Worm (Caenorhabditis elegans) whole organism, early embryonic: ENCODE data around the gene T14G12.6.

Experiments used
- B0310.2 ChIP-seq: sonication (generic microtip); optimal IDR thresholded peaks from 2 replicates; lab custom pipeline; 2016; ENCODE audit warnings: mild to moderate bottlenecking, missing genetic modification characterization, missing compliant biosample characterization
- F13C5.2 ChIP-seq: sonication (generic microtip); optimal IDR thresholded peaks from 2 replicates; lab custom pipeline; 2017; ENCODE audit warnings: mild to moderate bottlenecking, missing genetic modification characterization, inconsistent platforms, missing compliant biosample characterization
- aly-1 ChIP-seq: sonication (generic microtip); optimal IDR thresholded peaks from 2 replicates; lab custom pipeline; 2016; ENCODE audit warnings: missing genetic modification characterization, missing compliant biosample characterization
- ama-1 ChIP-seq: fragments of 150-350 bp; optimal IDR thresholded peaks from 2 replicates; lab custom pipeline; 2014
- ceh-13 ChIP-seq: fragments of 200-800 bp; sonication (Bioruptor generic); optimal IDR thresholded peaks from 2 replicates; lab custom pipeline; 2018; ENCODE audit warnings: mild to moderate bottlenecking, missing genetic modification characterization, missing compliant biosample characterization
- ceh-36 ChIP-seq: sonication (generic microtip); optimal IDR thresholded peaks from 2 replicates; lab custom pipeline; 2016; ENCODE audit warnings: missing genetic modification characterization, inconsistent platforms, missing compliant biosample characterization
- ets-7 ChIP-seq: sonication (generic microtip); optimal IDR thresholded peaks from 2 replicates; lab custom pipeline; 2016; ENCODE audit warnings: missing genotype, missing genetic modification characterization, missing compliant biosample characterization
- flt-1 ChIP-seq: fragments of 200-800 bp; sonication (Bioruptor generic); IDR thresholded peaks from 2 replicates; pipeline ENCODE4 v1.3.6; 2022; ENCODE audit warnings: missing genetic modification characterization, missing compliant biosample characterization
- hmbx-1 ChIP-seq: sonication (generic microtip); optimal IDR thresholded peaks from 2 replicates; lab custom pipeline; 2016; ENCODE audit warnings: mild to moderate bottlenecking, missing genetic modification characterization, missing compliant biosample characterization
- hmg-4 ChIP-seq: fragments of 200-800 bp; sonication (Bioruptor generic); optimal IDR thresholded peaks from 2 replicates; lab custom pipeline; 2018; ENCODE audit warnings: mild to moderate bottlenecking, missing genetic modification characterization, missing compliant biosample characterization
- hnd-1 ChIP-seq: sonication (generic microtip); optimal IDR thresholded peaks from 2 replicates; lab custom pipeline; 2016; ENCODE audit warnings: missing genetic modification characterization, missing compliant biosample characterization
- pes-1 ChIP-seq: fragments of 200-800 bp; sonication (Bioruptor generic); IDR thresholded peaks from 2 replicates; pipeline ENCODE4 v1.3.6; 2022; ENCODE audit warnings: missing genetic modification reagents, missing genetic modification characterization, missing compliant biosample characterization
- scrt-1 ChIP-seq: fragments of 200-800 bp; sonication (Bioruptor generic); IDR thresholded peaks from 2 replicates; pipeline ENCODE4 v1.3.6; 2022; ENCODE audit warnings: missing genetic modification characterization, missing compliant biosample characterization
- sea-1 ChIP-seq: fragments of 200-800 bp; sonication (Bioruptor generic); conservative IDR thresholded peaks from 2 replicates; pipeline ENCODE4 v1.3.6; 2022; ENCODE audit warnings: missing genetic modification characterization, missing compliant biosample characterization
- tbx-11 ChIP-seq: fragments of 200-800 bp; sonication (Bioruptor generic); IDR thresholded peaks from 2 replicates; pipeline ENCODE4 v1.3.6; 2022; ENCODE audit warnings: missing genetic modification characterization, missing compliant biosample characterization
- tbx-37 ChIP-seq: fragments of 200-800 bp; sonication (Bioruptor generic); conservative IDR thresholded peaks from 2 replicates; pipeline ENCODE4 v1.3.6; 2022; ENCODE audit warnings: missing genetic modification reagents, missing genetic modification characterization, missing compliant biosample characterization
- tra-4 ChIP-seq: sonication (generic microtip); optimal IDR thresholded peaks from 2 replicates; lab custom pipeline; 2017; ENCODE audit warnings: missing genetic modification characterization, missing compliant biosample characterization

T14G12.6 gene

DNA sequence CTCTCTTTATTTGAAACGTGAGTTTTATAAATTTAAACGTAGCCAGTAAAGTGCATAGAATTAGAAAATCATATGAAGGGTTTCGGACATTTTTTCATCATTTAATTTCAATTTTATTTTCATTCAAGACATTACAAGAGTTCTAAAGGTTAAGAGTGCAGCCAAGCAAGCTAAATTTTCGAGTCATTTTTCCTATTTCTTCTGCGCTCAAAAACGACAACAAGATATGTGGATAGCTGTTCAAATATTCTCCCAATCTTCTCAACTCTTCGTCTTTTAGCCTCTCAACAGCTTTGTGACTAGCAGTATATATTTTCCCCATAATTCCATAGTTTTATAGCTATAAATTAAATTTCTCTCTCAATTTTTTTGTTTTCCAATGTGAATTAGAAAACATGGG lies 24.4 kb upstream of the T14G12.6 start:
- TF ChIP-seq ceh-36 (tag; lab: Kevin White, UChicago): no peak
- TF ChIP-seq B0310.2: no peak
- TF ChIP-seq tbx-11: no peak
- TF ChIP-seq ets-7 (tag; lab: Kevin White, UChicago): no peak
- TF ChIP-seq flt-1 (GFP tag; lab: Robert Waterston, UW): no peak
- TF ChIP-seq hmbx-1 (tag; lab: Kevin White, UChicago): no peak
- TF ChIP-seq hmg-4 (GFP tag; lab: Kevin White, UChicago): no peak
- TF ChIP-seq scrt-1 (GFP tag; lab: Robert Waterston, UW): no peak

DNA sequence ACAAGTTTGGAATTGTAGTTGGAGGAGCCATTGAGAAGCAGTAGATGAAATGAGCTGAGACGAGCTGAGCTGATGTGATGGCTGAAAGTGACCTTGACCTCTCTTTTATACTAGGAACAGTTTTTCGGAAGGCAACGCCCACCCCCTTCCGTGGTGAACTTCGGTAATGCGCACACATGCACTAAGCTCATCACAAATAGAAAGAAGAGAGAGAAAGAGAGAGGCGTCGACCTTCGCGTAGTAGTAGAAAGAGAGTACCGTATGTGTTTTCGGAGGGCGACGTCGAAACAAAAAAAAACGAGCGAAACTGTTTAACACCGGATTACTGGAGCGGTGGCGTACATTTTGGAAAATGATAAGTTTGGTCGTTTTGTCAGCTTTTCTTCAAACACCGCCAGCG lies 21.8 kb upstream of the T14G12.6 start, which contains the start of gene marg-1:
Gene marg-1, minus strand, starts transcription at position 101 of the 400 bp plus-strand sequence.
- TF ChIP-seq flt-1 (GFP tag; lab: Robert Waterston, UW) (no peak), B0310.2 (no peak), hnd-1 (tag; lab: Kevin White, UChicago) (no peak), F13C5.2 (tag; lab: Kevin White, UChicago) (no peak), hmbx-1 (tag; lab: Kevin White, UChicago) (no peak), tra-4 (tag; lab: Kevin White, UChicago) (no peak), scrt-1 (GFP tag; lab: Robert Waterston, UW) (no peak), ets-7 (tag; lab: Kevin White, UChicago) (no peak), tbx-11 (no peak), ama-1 (lab: Kevin White, UChicago) (no peak), hmg-4 (GFP tag; lab: Kevin White, UChicago) (no peak), sea-1 (no peak), pes-1 (GFP tag; lab: Robert Waterston, UW) (no peak)

DNA sequence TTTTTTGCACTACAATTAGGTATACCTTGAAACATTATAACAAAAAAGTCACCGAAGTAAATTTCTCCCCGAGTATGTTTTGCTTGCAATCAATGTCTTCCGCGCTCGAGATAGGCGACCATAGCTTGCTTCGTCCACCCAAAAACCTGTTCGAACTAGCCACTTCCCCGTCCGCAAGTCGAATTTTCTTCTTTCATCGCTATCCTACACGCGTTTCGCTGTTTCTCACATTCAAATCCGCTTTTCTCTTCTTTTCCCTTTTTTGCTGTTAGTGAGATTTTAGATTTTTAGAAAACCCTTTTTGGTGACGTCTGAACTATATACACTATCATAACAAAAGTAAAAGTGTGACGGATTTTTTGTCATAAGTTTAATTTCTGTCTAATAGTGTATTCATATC lies 14.0 kb upstream of the T14G12.6 start:
- TF ChIP-seq aly-1 (tag; lab: Kevin White, UChicago): no peak
- TF ChIP-seq ceh-36 (tag; lab: Kevin White, UChicago): no peak
- no peak for TF ChIP-seq tbx-37
- TF ChIP-seq sea-1: no peak
- TF ChIP-seq hmg-4 (GFP tag; lab: Kevin White, UChicago): no peak
- TF ChIP-seq pes-1 (GFP tag; lab: Robert Waterston, UW): no peak
- TF ChIP-seq flt-1 (GFP tag; lab: Robert Waterston, UW): no peak
- TF ChIP-seq tbx-11: no peak

DNA sequence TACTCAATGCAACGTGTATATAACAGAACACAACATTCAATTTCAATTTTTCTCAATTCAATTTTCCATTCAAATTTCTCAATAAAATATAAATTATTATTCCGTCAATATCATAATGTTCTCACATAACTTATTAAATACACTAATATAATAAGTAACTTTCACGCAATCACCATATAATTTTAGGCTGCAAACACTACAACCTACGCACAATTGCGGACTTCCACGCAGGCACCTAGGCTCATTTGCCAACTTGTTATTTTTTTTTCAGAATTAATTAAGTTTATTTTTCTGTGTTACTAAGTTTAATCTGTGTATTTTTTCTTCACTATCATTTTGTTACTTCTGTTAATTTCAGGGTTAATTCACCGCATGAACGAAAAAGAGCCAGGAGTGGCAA lies 13.2 kb upstream of the T14G12.6 start, which contains the start of gene F47B7.2:
Gene F47B7.2, plus strand, starts transcription at position 358 of the 400 bp plus-strand sequence.
- TF ChIP-seq aly-1 (tag; lab: Kevin White, UChicago): no peak
- TF ChIP-seq B0310.2: no peak
- no peak for TF ChIP-seq hnd-1 (tag; lab: Kevin White, UChicago)
- TF ChIP-seq tbx-11: no peak
- no peak for TF ChIP-seq ama-1 (lab: Kevin White, UChicago)
- TF ChIP-seq pes-1 (GFP tag; lab: Robert Waterston, UW): peak; percentile 16; the same call in 1 of the 2 replicates
- TF ChIP-seq tra-4 (tag; lab: Kevin White, UChicago): no peak
- no peak for TF ChIP-seq ets-7 (tag; lab: Kevin White, UChicago)
- TF ChIP-seq ceh-36 (tag; lab: Kevin White, UChicago): no peak
- TF ChIP-seq F13C5.2 (tag; lab: Kevin White, UChicago): peak; percentile 8

DNA sequence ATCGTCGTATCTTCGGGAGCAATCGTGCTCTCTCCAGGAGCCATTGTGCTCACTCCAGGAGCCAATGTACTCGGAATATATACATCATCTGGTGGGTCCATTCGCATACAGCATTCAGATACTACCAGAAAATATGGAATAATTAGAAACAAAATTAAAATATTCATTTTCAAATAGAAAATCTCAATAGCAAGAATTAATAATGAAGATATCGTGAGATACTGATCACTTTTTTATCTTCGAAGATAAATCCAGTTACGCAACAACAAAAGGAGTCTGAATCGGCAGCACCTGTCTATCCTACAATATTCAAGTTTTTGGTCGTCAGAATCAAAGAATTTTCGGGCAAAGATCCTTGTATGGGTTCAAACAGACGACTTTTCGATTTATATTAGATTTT lies 9.5 kb upstream of the T14G12.6 start, which contains the start of gene F47B7.5:
Gene F47B7.5, minus strand, starts transcription at position 101 of the 400 bp plus-strand sequence.
- TF ChIP-seq ets-7 (tag; lab: Kevin White, UChicago) (no peak), tbx-11 (no peak), tbx-37 (no peak), pes-1 (GFP tag; lab: Robert Waterston, UW) (no peak), B0310.2 (no peak), tra-4 (tag; lab: Kevin White, UChicago) (no peak), ceh-13 (GFP tag; lab: Kevin White, UChicago) (no peak), aly-1 (tag; lab: Kevin White, UChicago) (no peak), hmg-4 (GFP tag; lab: Kevin White, UChicago) (no peak), ceh-36 (tag; lab: Kevin White, UChicago) (no peak), sea-1 (no peak), ama-1 (lab: Kevin White, UChicago) (no peak)

DNA sequence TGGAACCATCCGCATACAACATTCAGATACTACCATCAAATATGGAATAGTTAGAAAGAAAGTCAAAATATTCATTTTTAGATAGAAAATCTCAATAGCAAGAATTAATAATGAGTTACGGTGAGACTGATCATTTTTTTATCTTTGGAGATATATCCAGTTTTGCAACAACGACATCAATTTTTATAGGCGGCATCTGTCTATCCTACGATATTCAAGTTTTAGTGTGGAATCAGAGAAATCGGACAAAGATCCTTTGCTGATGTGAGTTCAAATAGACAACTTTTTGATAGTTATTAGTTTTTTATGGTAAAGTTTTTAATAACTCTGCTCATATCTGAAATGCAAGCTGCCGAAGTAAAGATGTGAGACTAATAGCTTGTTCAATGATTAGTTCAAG lies 7.3 kb upstream of the T14G12.6 start, which contains the start of gene F47B7.4:
Gene F47B7.4, minus strand, starts transcription at position 101 of the 400 bp plus-strand sequence.
- TF ChIP-seq hmg-4 (GFP tag; lab: Kevin White, UChicago): no peak
- no peak for TF ChIP-seq hmbx-1 (tag; lab: Kevin White, UChicago)
- no peak for TF ChIP-seq ama-1 (lab: Kevin White, UChicago)
- TF ChIP-seq B0310.2: no peak
- TF ChIP-seq ceh-13 (GFP tag; lab: Kevin White, UChicago): no peak
- no peak for TF ChIP-seq F13C5.2 (tag; lab: Kevin White, UChicago)

DNA sequence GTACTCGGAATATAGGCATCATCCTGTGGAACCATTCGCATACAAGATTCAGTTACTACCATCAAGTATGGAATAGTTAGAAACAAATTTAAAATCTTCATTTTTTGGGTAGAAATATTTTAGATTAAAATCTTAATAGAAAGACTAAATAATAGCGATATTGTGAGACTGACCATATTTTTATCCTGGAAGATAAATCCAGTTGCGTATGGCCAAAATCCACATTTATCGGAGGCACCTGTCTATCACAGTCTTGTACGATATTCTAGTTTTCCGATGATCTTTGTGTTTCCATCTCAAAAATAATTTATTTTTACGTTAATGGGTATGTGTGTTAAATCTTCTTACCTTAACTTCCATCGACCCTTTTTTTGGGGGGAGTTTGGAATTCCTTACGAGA lies 5.0 kb upstream of the T14G12.6 start, which contains the start of gene F47B7.3:
Gene F47B7.3, minus strand, starts transcription at position 101 of the 400 bp plus-strand sequence.
- TF ChIP-seq B0310.2 (no peak), ceh-36 (tag; lab: Kevin White, UChicago) (no peak), pes-1 (GFP tag; lab: Robert Waterston, UW) (no peak), sea-1 (no peak), tra-4 (tag; lab: Kevin White, UChicago) (no peak), ceh-13 (GFP tag; lab: Kevin White, UChicago) (no peak), hmg-4 (GFP tag; lab: Kevin White, UChicago) (no peak), hnd-1 (tag; lab: Kevin White, UChicago) (no peak), ama-1 (lab: Kevin White, UChicago) (no peak), tbx-11 (no peak)

DNA sequence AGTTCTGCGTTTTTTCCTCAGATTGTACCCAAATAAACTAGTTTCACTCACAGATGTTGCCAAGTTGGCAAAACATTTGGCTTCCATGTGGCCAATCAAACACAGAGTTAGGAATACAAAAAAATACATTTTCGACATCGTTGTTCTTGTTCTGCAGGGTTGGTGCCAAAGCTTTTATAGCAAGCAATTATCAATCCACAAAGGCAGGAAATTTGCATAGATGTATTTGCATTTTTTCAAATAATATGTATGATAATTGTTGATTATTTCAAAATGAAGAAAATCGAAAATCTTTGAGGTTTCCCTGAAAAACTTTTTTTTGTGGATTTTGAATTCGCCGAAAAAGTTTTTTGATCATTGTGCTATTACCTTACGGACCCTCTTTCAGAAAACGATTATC lies 3.2 kb upstream of the T14G12.6 start, which contains the start of gene T14G12.11:
Gene T14G12.11, minus strand, starts transcription at position 138 of the 400 bp plus-strand sequence.
- TF ChIP-seq tra-4 (tag; lab: Kevin White, UChicago) (no peak), ama-1 (lab: Kevin White, UChicago) (no peak), flt-1 (GFP tag; lab: Robert Waterston, UW) (no peak), tbx-11 (no peak), F13C5.2 (tag; lab: Kevin White, UChicago) (no peak), hmg-4 (GFP tag; lab: Kevin White, UChicago) (no peak), tbx-37 (no peak), ceh-36 (tag; lab: Kevin White, UChicago) (no peak), hnd-1 (tag; lab: Kevin White, UChicago) (no peak), sea-1 (no peak), ets-7 (tag; lab: Kevin White, UChicago) (no peak), aly-1 (tag; lab: Kevin White, UChicago) (no peak)
